Worm (Caenorhabditis elegans): ENCODE data around the gene tag-243.

tag-243 gene

DNA sequence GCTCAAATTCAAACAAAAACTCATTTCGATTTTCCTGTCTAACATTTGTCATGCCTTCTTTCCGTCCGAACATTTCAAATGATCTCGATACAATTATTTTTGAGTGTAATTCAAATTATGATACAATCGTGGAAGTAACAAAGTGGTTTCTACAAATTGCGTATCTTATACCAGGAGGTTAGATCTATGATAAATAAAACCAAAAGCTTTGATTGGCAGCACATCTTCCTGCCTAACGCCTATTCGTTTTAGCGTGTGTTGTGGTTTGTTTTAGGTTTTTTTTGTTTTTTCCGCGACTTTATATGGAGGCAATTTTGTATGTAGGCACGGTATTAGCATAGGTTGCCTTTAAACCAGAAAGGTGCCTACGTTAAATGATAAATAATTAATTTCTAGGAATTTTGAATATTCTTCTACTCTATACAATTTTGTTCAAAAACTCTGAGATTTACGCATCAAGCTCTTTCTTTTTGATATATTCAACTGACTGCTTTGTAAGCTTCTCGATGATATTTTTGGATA is 8.2 kb downstream of the tag-243 start, which contains the start of gene srg-11:
TSS of gene srg-11 (plus strand) at position 51 of the 522 bp plus-strand sequence.
- TF ChIP-seq ztf-11 (tag; optimal IDR thresholded peaks at IDR 0.05) (no peak), irx-1 (tag; optimal IDR thresholded peaks at IDR 0.05) (no peak), sup-37 (GFP tag; optimal IDR thresholded peaks at IDR 0.05) (no peak), nhr-90 (tag; optimal IDR thresholded peaks at IDR 0.05; ENCODE audit: poor library complexity) (no peak), lin-13 (GFP tag; optimal IDR thresholded peaks at IDR 0.05) (no peak), unc-86 (tag; optimal IDR thresholded peaks at IDR 0.05) (no peak), tbx-2 (tag; optimal IDR thresholded peaks at IDR 0.05) (no peak), mab-9 (GFP tag; IDR thresholded peaks at IDR 0.05) (no peak), ceh-63 (GFP tag; optimal IDR thresholded peaks at IDR 0.05) (no peak), ama-1 (optimal IDR thresholded peaks at IDR 0.05) (no peak), ceh-82 (tag; optimal IDR thresholded peaks at IDR 0.05) (no peak), nhr-85 (tag) (no peak), snu-23 (GFP tag; optimal IDR thresholded peaks at IDR 0.05) (no peak), skn-1 (tag; optimal IDR thresholded peaks at IDR 0.05) (no peak), mef-2 (tag; optimal IDR thresholded peaks at IDR 0.05) (no peak), mdl-1 (tag; optimal IDR thresholded peaks at IDR 0.05) (no peak), blmp-1 (tag; optimal IDR thresholded peaks at IDR 0.05) (no peak)

DNA sequence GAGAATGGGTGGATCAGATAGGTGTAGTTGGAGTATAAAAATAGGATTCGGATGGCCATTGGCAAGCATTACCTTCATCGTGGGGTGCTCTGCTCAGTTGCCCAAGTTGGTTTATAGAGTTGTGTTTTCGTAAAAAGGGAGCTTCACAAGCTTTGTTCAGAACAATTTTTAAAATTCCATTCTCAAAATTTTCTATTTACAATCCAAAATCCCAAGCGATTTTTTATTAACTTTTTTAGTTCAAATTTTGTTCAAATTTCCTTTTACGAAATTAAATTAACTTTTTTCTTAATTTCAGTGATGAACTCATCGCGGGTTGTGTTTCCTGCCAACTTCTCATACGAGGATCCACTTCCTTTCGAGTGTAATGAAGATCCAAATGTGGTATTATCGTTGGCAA is 10.8 kb downstream of the tag-243 start, which contains the start of gene srg-10:
TSS of gene srg-10 (plus strand) at position 301 of the 400 bp plus-strand sequence.
- TF ChIP-seq Y116A8C.19 (tag; optimal IDR thresholded peaks at IDR 0.05; ENCODE audit: borderline replicate concordance) (no peak), pax-3 (tag; optimal IDR thresholded peaks at IDR 0.05) (no peak)

DNA sequence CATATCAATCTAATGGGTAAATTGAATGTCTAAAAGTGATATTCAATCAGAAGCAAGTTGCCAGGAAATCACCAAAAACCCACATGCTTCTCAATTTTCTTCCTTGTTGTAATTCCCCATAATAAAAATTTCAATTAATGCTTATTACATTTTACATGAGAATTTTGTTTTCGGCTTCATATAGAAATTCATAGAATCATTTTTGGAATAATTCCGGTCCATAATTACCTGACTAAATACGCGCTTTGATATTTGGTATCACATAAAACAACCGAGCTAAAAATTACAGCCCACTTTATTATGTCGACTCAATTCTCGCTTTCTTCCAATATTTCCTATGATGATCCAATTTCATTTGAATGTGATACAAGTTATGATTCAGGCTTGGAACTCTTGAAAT is 16.3 kb downstream of the tag-243 start, which contains the start of gene srg-13:
TSS of gene srg-13 (plus strand) at position 301 of the 400 bp plus-strand sequence.
- TF ChIP-seq nhr-84 (tag; optimal IDR thresholded peaks at IDR 0.05) (no peak), nhr-12 (tag; optimal IDR thresholded peaks at IDR 0.05) (no peak), pqm-1 (tag; optimal IDR thresholded peaks at IDR 0.05) (no peak), ceh-63 (GFP tag; optimal IDR thresholded peaks at IDR 0.05) (no peak)

DNA sequence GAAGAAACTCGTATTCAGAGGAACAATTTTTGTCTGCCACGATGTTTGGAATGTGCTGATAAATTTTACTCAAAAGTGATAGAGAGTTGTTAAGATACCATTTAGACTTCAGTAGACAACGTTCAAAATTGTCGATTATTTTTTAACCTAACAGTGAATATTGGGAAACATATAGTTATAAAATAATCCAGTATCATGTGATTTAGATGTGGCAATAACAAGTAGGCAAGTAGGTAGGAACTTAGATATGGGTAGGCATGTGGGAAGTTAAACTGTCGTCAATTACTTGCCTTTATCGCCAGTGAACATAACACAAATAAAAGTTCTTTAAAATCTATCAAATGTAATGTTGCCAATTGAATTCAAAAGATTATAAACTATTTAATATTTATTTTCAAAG is 16.8 kb downstream of the tag-243 start, which contains the start of gene T23F11.11:
TSS of gene T23F11.11 (minus strand) at position 101 of the 400 bp plus-strand sequence.
- TF ChIP-seq ceh-8 (GFP tag; optimal IDR thresholded peaks at IDR 0.05) (no peak), fkh-10 (GFP tag; optimal IDR thresholded peaks at IDR 0.05) (no peak), aha-1 (tag; optimal IDR thresholded peaks at IDR 0.05) (no peak), C34B4.2 (tag; optimal IDR thresholded peaks at IDR 0.05) (no peak), unc-130 (tag; optimal IDR thresholded peaks at IDR 0.05) (no peak), lin-13 (GFP tag; optimal IDR thresholded peaks at IDR 0.05) (no peak), nhr-77 (tag; optimal IDR thresholded peaks at IDR 0.05) (no peak), lin-15B (tag; optimal IDR thresholded peaks at IDR 0.05) (no peak), lir-3 (tag; optimal IDR thresholded peaks at IDR 0.05; ENCODE audit: poor library complexity) (no peak), dsc-1 (tag; optimal IDR thresholded peaks at IDR 0.05) (no peak)

- TF ChIP-seq nhr-28 (tag; optimal IDR thresholded peaks at IDR 0.05) (no peak), dpl-1 (GFP tag; optimal IDR thresholded peaks at IDR 0.05) (no peak), egl-13 (tag; optimal IDR thresholded peaks at IDR 0.05) (no peak), lin-39 (tag; optimal IDR thresholded peaks at IDR 0.05) (no peak), lin-14 (GFP tag; optimal IDR thresholded peaks at IDR 0.05) (peak; percentile 3), pqm-1 (tag; optimal IDR thresholded peaks at IDR 0.05) (peak; percentile 25), lin-35 (GFP tag; optimal IDR thresholded peaks at IDR 0.05) (peak in 1 of 2 experiments; percentile 20), elt-2 (tag; optimal IDR thresholded peaks at IDR 0.05) (peak; percentile 46), efl-1 (optimal IDR thresholded peaks at IDR 0.05) (no peak), efl-1 (GFP tag; optimal IDR thresholded peaks at IDR 0.05 in 1 of 2) (peak in 1 of 2 experiments; percentile 59)
These were observed 20.2 kb downstream of the tag-243 start for ce11 chrIII:4668073-4668472.

Measured in whole organism, L1 larva.